Worm (Caenorhabditis elegans) whole organism, young adult: ENCODE results near the gene C09E8.6.

ENCODE experiments used
- B0019.2 ChIP-seq: fragments of 200-800 bp; sonication (Bioruptor generic); conservative IDR thresholded peaks from 2 replicates; pipeline ENCODE4 v1.3.6; 2022; ENCODE audit warnings: missing genetic modification reagents, missing genetic modification characterization, missing compliant biosample characterization
- K12H6.12 ChIP-seq: fragments of 200-800 bp; sonication (Bioruptor generic); optimal IDR thresholded peaks from 2 replicates; lab custom pipeline; 2018; ENCODE audit warnings: mild to moderate bottlenecking, missing genetic modification characterization, missing compliant biosample characterization
- ama-1 ChIP-seq, 3 experiments: fragments of 150-350 bp in 1 of 3; sonication (generic microtip) in 2 of 3; optimal IDR thresholded peaks; 2 replicates each; lab custom pipeline; 2014 to 2018; ENCODE audit warnings: missing biosample characterization in 2 of 3, missing genetic modification characterization in 2 of 3, missing genetic modification reagents in 2 of 3
- aptf-2 ChIP-seq: fragments of 200-800 bp; sonication (Bioruptor generic); conservative IDR thresholded peaks from 2 replicates; pipeline ENCODE4 v1.3.6; 2022; ENCODE audit warnings: missing genetic modification reagents, missing genetic modification characterization, missing compliant biosample characterization
- athp-1 ChIP-seq: sonication (generic microtip); optimal IDR thresholded peaks from 2 replicates; lab custom pipeline; 2017; ENCODE audit warnings: mild to moderate bottlenecking, missing genetic modification characterization, missing compliant biosample characterization
- dpl-1 ChIP-seq: fragments of 150-350 bp; optimal IDR thresholded peaks from 2 replicates; lab custom pipeline; 2014; ENCODE audit warnings: missing biosample characterization, missing genetic modification reagents, missing genetic modification characterization
- let-526 ChIP-seq: fragments of 200-800 bp; sonication (Bioruptor generic); IDR thresholded peaks from 2 replicates; pipeline ENCODE4 v1.3.6; 2022; ENCODE audit warnings: missing genetic modification reagents, missing genetic modification characterization, missing compliant biosample characterization
- madf-6 ChIP-seq: fragments of 200-800 bp; sonication (Bioruptor generic); IDR thresholded peaks from 2 replicates; pipeline ENCODE4 v1.3.6; 2022; ENCODE audit warnings: missing genetic modification reagents, missing genetic modification characterization, missing compliant biosample characterization
- pbrm-1 ChIP-seq: fragments of 200-800 bp; sonication (Bioruptor generic); IDR thresholded peaks from 2 replicates; pipeline ENCODE4 v1.3.6; 2022; ENCODE audit warnings: missing genetic modification reagents, missing genetic modification characterization, missing compliant biosample characterization
- snpc-1.3 ChIP-seq: sonication (generic microtip); optimal IDR thresholded peaks from 2 replicates; lab custom pipeline; 2017; ENCODE audit warnings: missing genetic modification characterization, mild to moderate bottlenecking, missing compliant biosample characterization, antibody characterized with exemption, moderate library complexity, missing genotype, missing genetic modification reagents; ENCODE audit not compliant: insufficient read depth
- ztf-18 ChIP-seq: sonication (generic microtip); optimal IDR thresholded peaks from 2 replicates; lab custom pipeline; 2016; ENCODE audit warnings: missing genotype, mild to moderate bottlenecking, missing genetic modification characterization, missing compliant biosample characterization
- ztf-25 ChIP-seq: fragments of 200-800 bp; sonication (Bioruptor generic); IDR thresholded peaks from 2 replicates; pipeline ENCODE4 v1.3.6; 2022; ENCODE audit warnings: missing genetic modification reagents, missing genetic modification characterization, missing compliant biosample characterization

- TF ChIP-seq athp-1 (tag; lab: Kevin White, UChicago) (no peak), ztf-25 (GFP tag; lab: Robert Waterston, UW) (no peak), let-526 (GFP tag; lab: Robert Waterston, UW) (no peak), pbrm-1 (GFP tag; lab: Robert Waterston, UW) (no peak), ztf-18 (tag; lab: Kevin White, UChicago) (no peak), ama-1 (optimal IDR thresholded peaks at IDR 0.05; lab: Kevin White, UChicago) (no peak), ama-1 (GFP tag; optimal IDR thresholded peaks at IDR 0.05; lab: Kevin White, UChicago) (no peak), dpl-1 (GFP tag; lab: Kevin White, UChicago) (no peak), B0019.2 (GFP tag; lab: Robert Waterston, UW) (no peak), snpc-1.3 (tag; lab: Kevin White, UChicago) (no peak), aptf-2 (GFP tag; lab: Robert Waterston, UW) (no peak), madf-6 (no peak), K12H6.12 (tag; lab: Kevin White, UChicago) (no peak)
Measured at ce11 chrII:601305-601704, 45.0 kb downstream of the C09E8.6 start.
